Worm (Caenorhabditis elegans): ENCODE data around the gene Y116A8C.43.

Y116A8C.43 gene

ce11 chrIV:17116345-17116744 is 27.7 kb downstream of the Y116A8C.43 start, which contains the start of gene cyn-13 (continued):
- TF ChIP-seq hlh-12 (tag; optimal IDR thresholded peaks at IDR 0.05) (no peak), athp-1 (tag; optimal IDR thresholded peaks at IDR 0.05) (no peak), Y95B8A.8 (GFP tag; IDR thresholded peaks at IDR 0.05) (no peak), egrh-3 (GFP tag; IDR thresholded peaks at IDR 0.05) (no peak), unc-62 (GFP tag; optimal IDR thresholded peaks at IDR 0.05) (no peak), snpc-3.4 (tag; optimal IDR thresholded peaks at IDR 0.05) (no peak), F57C9.4 (tag; optimal IDR thresholded peaks at IDR 0.05) (no peak), F39B2.1 (GFP tag; IDR thresholded peaks at IDR 0.05) (no peak), cebp-2 (GFP tag; IDR thresholded peaks at IDR 0.05) (no peak), attf-6 (GFP tag; IDR thresholded peaks at IDR 0.05) (peak; percentile 60), lin-40 (tag; optimal IDR thresholded peaks at IDR 0.05) (no peak), xnd-1 (tag; optimal IDR thresholded peaks at IDR 0.05) (no peak), attf-5 (GFP tag; optimal IDR thresholded peaks at IDR 0.05) (no peak), dox-1 (GFP tag; IDR thresholded peaks at IDR 0.05) (no peak), ZK185.1 (tag; optimal IDR thresholded peaks at IDR 0.05; ENCODE audit: poor library complexity, severe bottlenecking) (no peak), K11D2.4 (GFP tag; IDR thresholded peaks at IDR 0.05) (no peak), Y53F4B.3 (GFP tag; IDR thresholded peaks at IDR 0.05) (no peak), die-1 (tag; optimal IDR thresholded peaks at IDR 0.05) (no peak), hsf-1 (GFP tag; IDR thresholded peaks at IDR 0.05) (no peak), egl-18 (GFP tag; IDR thresholded peaks at IDR 0.05) (no peak), F23B12.7 (tag; optimal IDR thresholded peaks at IDR 0.05; ENCODE audit: insufficient read depth) (no peak), Y56A3A.18 (GFP tag; IDR thresholded peaks at IDR 0.05) (0 out of 2 replicates have a peak, but pooled peaks have one; percentile 16), pbrm-1 (GFP tag; IDR thresholded peaks at IDR 0.05) (no peak), dpff-1 (tag; optimal IDR thresholded peaks at IDR 0.05) (no peak), sea-2 (GFP tag; IDR thresholded peaks at IDR 0.05) (no peak), C06A6.2 (GFP tag; conservative IDR thresholded peaks at IDR 0.05) (no peak), B0019.2 (GFP tag; conservative IDR thresholded peaks at IDR 0.05) (no peak), madf-6 (GFP tag; IDR thresholded peaks at IDR 0.05) (peak; percentile 25; the same call in 1 of the 2 replicates), lag-1 (GFP tag; IDR thresholded peaks at IDR 0.05) (no peak), chd-7 (tag; optimal IDR thresholded peaks at IDR 0.05) (no peak), lin-54 (GFP tag; optimal IDR thresholded peaks at IDR 0.05) (no peak), Y67H2A.10 (GFP tag; conservative IDR thresholded peaks at IDR 0.05) (no peak)

- TF ChIP-seq efl-1 (GFP tag; optimal IDR thresholded peaks at IDR 0.05): no peak
- no peak for TF ChIP-seq F57C9.4 (tag; optimal IDR thresholded peaks at IDR 0.05)
- no peak for TF ChIP-seq snpc-3.4 (tag; optimal IDR thresholded peaks at IDR 0.05)
- no peak for TF ChIP-seq hmg-1.2 (GFP tag; IDR thresholded peaks at IDR 0.05)
- no peak for TF ChIP-seq Y56A3A.18 (GFP tag; IDR thresholded peaks at IDR 0.05)
- TF ChIP-seq egrh-3 (GFP tag; IDR thresholded peaks at IDR 0.05): peak; percentile 94
- no peak for TF ChIP-seq T07F8.4 (tag; optimal IDR thresholded peaks at IDR 0.05)
- TF ChIP-seq mel-28 (tag; optimal IDR thresholded peaks at IDR 0.05; ENCODE audit: borderline replicate concordance): no peak
- no peak for TF ChIP-seq nhr-80 (tag; optimal IDR thresholded peaks at IDR 0.05)
- TF ChIP-seq rpc-1 (optimal IDR thresholded peaks at IDR 0.05): no peak
- no peak for TF ChIP-seq rpc-1 (tag; optimal IDR thresholded peaks at IDR 0.05)
- 0 out of 2 replicates have a peak, but pooled peaks have one; percentile 20 for TF ChIP-seq aptf-3 (GFP tag; IDR thresholded peaks at IDR 0.05)
- no peak for TF ChIP-seq lsy-27 (tag; optimal IDR thresholded peaks at IDR 0.05; ENCODE audit: borderline replicate concordance, insufficient read depth)
- TF ChIP-seq madf-8 (GFP tag; conservative IDR thresholded peaks at IDR 0.05): no peak
- TF ChIP-seq zfh-2 (GFP tag; conservative IDR thresholded peaks at IDR 0.05): peak; percentile 68; the same call in 1 of the 2 replicates
- TF ChIP-seq lag-1 (GFP tag; IDR thresholded peaks at IDR 0.05): no peak
- TF ChIP-seq sea-2 (GFP tag; IDR thresholded peaks at IDR 0.05): no peak
- TF ChIP-seq him-1 (tag; optimal IDR thresholded peaks at IDR 0.05): no peak
- no peak for TF ChIP-seq rcor-1 (GFP tag; IDR thresholded peaks at IDR 0.05)
- no peak for TF ChIP-seq pha-4 (tag; optimal IDR thresholded peaks at IDR 0.05)
- no peak for TF ChIP-seq rec-8 (tag; optimal IDR thresholded peaks at IDR 0.05)
- TF ChIP-seq pbrm-1 (GFP tag; IDR thresholded peaks at IDR 0.05): no peak
Observed at ce11 chrIV:17116821-17117220, 28.2 kb downstream of the Y116A8C.43 start.

Measured in whole organism, young adult.